Worm (Caenorhabditis elegans): ENCODE data around the gene T19H12.6.

ce11 chrV:4826710-4827380 is 50.6 kb downstream of the T19H12.6 start, which contains the start of the genes hsp-6 and C37H5.5:
- TF ChIP-seq efl-1 (optimal IDR thresholded peaks at IDR 0.05), result peak; percentile 78 to 83
- TF ChIP-seq efl-1 (GFP tag; optimal IDR thresholded peaks at IDR 0.05 in 1 of 2), result peak; percentile 67 to 97
- TF ChIP-seq ztf-11 (tag; optimal IDR thresholded peaks at IDR 0.05), result no peak
- TF ChIP-seq unc-62 (GFP tag; optimal IDR thresholded peaks at IDR 0.05), result no peak
